Worm (Caenorhabditis elegans) whole organism, L3 larva: ENCODE data around the gene srj-26.
"Not testable (repeated sequence)": the region's sequence is repeated elsewhere in the genome, so short reads cannot be mapped to it uniquely, and the experiment has no call there.

Experiments used
- R02D3.7 ChIP-seq: fragments of 150-350 bp; optimal IDR thresholded peaks from 2 replicates; lab custom pipeline; 2014; ENCODE audit warnings: missing biosample characterization, missing genetic modification characterization
- ZK546.5 ChIP-seq: sonication (generic microtip); optimal IDR thresholded peaks from 2 replicates; lab custom pipeline; 2017; ENCODE audit warnings: missing biosample characterization, missing genetic modification characterization
- aly-2 ChIP-seq: fragments of 150-350 bp; optimal IDR thresholded peaks from 2 replicates; lab custom pipeline; 2014; ENCODE audit warnings: missing biosample characterization, missing genetic modification characterization
- ama-1 ChIP-seq: fragments of 150-350 bp; optimal IDR thresholded peaks from 2 replicates; lab custom pipeline; 2018
- ceh-16 ChIP-seq: sonication (generic microtip); optimal IDR thresholded peaks from 2 replicates; lab custom pipeline; 2017; ENCODE audit warnings: missing biosample characterization, missing genetic modification characterization
- ceh-28 ChIP-seq: fragments of 150-350 bp; optimal IDR thresholded peaks from 2 replicates; lab custom pipeline; 2014; ENCODE audit warnings: missing biosample characterization, missing genetic modification reagents, missing genetic modification characterization
- ceh-82 ChIP-seq: fragments of 150-350 bp; optimal IDR thresholded peaks from 2 replicates; lab custom pipeline; 2014; ENCODE audit warnings: missing biosample characterization, missing genetic modification characterization
- ceh-9 ChIP-seq: sonication (generic microtip); optimal IDR thresholded peaks from 2 replicates; lab custom pipeline; 2018; ENCODE audit warnings: missing biosample characterization, missing genetic modification characterization
- egl-5 ChIP-seq: fragments of 150-350 bp; optimal IDR thresholded peaks from 2 replicates; lab custom pipeline; 2017; ENCODE audit warnings: missing biosample characterization, missing genetic modification reagents, missing genetic modification characterization, inconsistent platforms
- elt-2 ChIP-seq: sonication (generic microtip); optimal IDR thresholded peaks from 2 replicates; lab custom pipeline; 2016; ENCODE audit warnings: missing genetic modification reagents, mild to moderate bottlenecking, missing genetic modification characterization, missing compliant biosample characterization
- fkh-10 ChIP-seq: sonication (generic microtip); optimal IDR thresholded peaks from 2 replicates; lab custom pipeline; 2017; ENCODE audit warnings: missing biosample characterization, missing genetic modification reagents, missing genetic modification characterization
- fkh-2 ChIP-seq: fragments of 150-350 bp; optimal IDR thresholded peaks from 2 replicates; lab custom pipeline; 2014; ENCODE audit warnings: missing biosample characterization, missing genetic modification reagents, missing genetic modification characterization
- fos-1 ChIP-seq: fragments of 150-350 bp; optimal IDR thresholded peaks from 2 replicates; lab custom pipeline; 2014; ENCODE audit warnings: missing biosample characterization, missing genetic modification characterization
- jun-1 ChIP-seq: fragments of 150-350 bp; optimal IDR thresholded peaks from 2 replicates; lab custom pipeline; 2014; ENCODE audit warnings: missing biosample characterization, missing genetic modification reagents, missing genetic modification characterization
- lin-15B ChIP-seq: fragments of 150-350 bp; optimal IDR thresholded peaks from 2 replicates; lab custom pipeline; 2014; ENCODE audit warnings: missing biosample characterization, missing genetic modification characterization
- lin-39 ChIP-seq: fragments of 150-350 bp; optimal IDR thresholded peaks from 2 replicates; lab custom pipeline; 2018; ENCODE audit warnings: missing biosample characterization, missing genetic modification reagents, missing genetic modification characterization
- mdl-1 ChIP-seq: fragments of 150-350 bp; optimal IDR thresholded peaks from 2 replicates; lab custom pipeline; 2014; ENCODE audit warnings: missing biosample characterization, missing genetic modification characterization
- mml-1 ChIP-seq: fragments of 150-350 bp; sonication (generic microtip); optimal IDR thresholded peaks from 3 replicates; lab custom pipeline; 2014; ENCODE audit warnings: missing biosample characterization, missing genetic modification characterization
- nhr-11 ChIP-seq: fragments of 150-350 bp; optimal IDR thresholded peaks from 2 replicates; lab custom pipeline; 2014; ENCODE audit warnings: missing biosample characterization, missing genetic modification characterization
- nhr-12 ChIP-seq: fragments of 150-350 bp; optimal IDR thresholded peaks from 2 replicates; lab custom pipeline; 2014; ENCODE audit warnings: missing biosample characterization, missing genetic modification characterization
- nhr-23 ChIP-seq: fragments of 150-350 bp; optimal IDR thresholded peaks from 2 replicates; lab custom pipeline; 2014; ENCODE audit warnings: missing biosample characterization, missing genetic modification reagents, missing genetic modification characterization
- nhr-25 ChIP-seq: sonication (generic microtip); optimal IDR thresholded peaks from 2 replicates; lab custom pipeline; 2017; ENCODE audit warnings: missing biosample characterization, missing genetic modification characterization
- nhr-28 ChIP-seq: fragments of 150-350 bp; optimal IDR thresholded peaks from 2 replicates; lab custom pipeline; 2014; ENCODE audit warnings: missing biosample characterization, missing genetic modification characterization
- nhr-43 ChIP-seq: sonication (generic microtip); optimal IDR thresholded peaks from 2 replicates; lab custom pipeline; 2016; ENCODE audit warnings: mild to moderate bottlenecking, missing genetic modification characterization, missing compliant biosample characterization; ENCODE audit not compliant: poor library complexity, severe bottlenecking
- nhr-67 ChIP-seq: fragments of 150-350 bp; optimal IDR thresholded peaks from 2 replicates; lab custom pipeline; 2014; ENCODE audit warnings: missing biosample characterization, missing genetic modification characterization
- nhr-76 ChIP-seq: fragments of 150-350 bp; sonication (generic microtip); optimal IDR thresholded peaks from 5 replicates; lab custom pipeline; 2014; ENCODE audit warnings: missing biosample characterization, missing genetic modification characterization
- nhr-77 ChIP-seq: fragments of 150-350 bp; optimal IDR thresholded peaks from 2 replicates; lab custom pipeline; 2014; ENCODE audit warnings: missing biosample characterization, missing genetic modification characterization
- pha-4 ChIP-seq: fragments of 150-350 bp; optimal IDR thresholded peaks from 2 replicates; lab custom pipeline; 2014; ENCODE audit warnings: missing biosample characterization, missing genetic modification reagents, missing genetic modification characterization
- pqm-1 ChIP-seq: fragments of 150-350 bp; optimal IDR thresholded peaks from 2 replicates; lab custom pipeline; 2017; ENCODE audit warnings: missing biosample characterization, missing genetic modification characterization, inconsistent platforms
- sea-2 ChIP-seq: fragments of 150-350 bp; sonication (generic microtip); optimal IDR thresholded peaks from 4 replicates; lab custom pipeline; 2014; ENCODE audit warnings: missing biosample characterization, missing genetic modification reagents, missing genetic modification characterization
- snpc-4 ChIP-seq: fragments of 150-350 bp; optimal IDR thresholded peaks from 2 replicates; lab custom pipeline; 2014; ENCODE audit warnings: missing biosample characterization, missing genetic modification characterization
- unc-39 ChIP-seq: sonication (generic microtip); optimal IDR thresholded peaks from 4 replicates; lab custom pipeline; 2017; ENCODE audit warnings: missing biosample characterization, missing genetic modification characterization
- zag-1 ChIP-seq: fragments of 150-350 bp; optimal IDR thresholded peaks from 2 replicates; lab custom pipeline; 2014; ENCODE audit warnings: missing biosample characterization, missing genetic modification characterization
- ztf-4 ChIP-seq: fragments of 150-350 bp; optimal IDR thresholded peaks from 2 replicates; lab custom pipeline; 2014; ENCODE audit warnings: missing biosample characterization, missing genetic modification characterization

The srj-26 gene

ce11 chrV:18438081-18438480 is 17.2 kb downstream of the srj-26 start, which contains the start of gene ZK262.8:
Gene ZK262.8, plus strand, starts transcription at chrV:18438381.
- TF ChIP-seq nhr-77 (no peak), jun-1 (tag; lab: Kevin White, UChicago) (no peak), ceh-28 (no peak), aly-2 (tag; lab: Kevin White, UChicago) (no peak), fkh-10 (no peak), fos-1 (tag; lab: Kevin White, UChicago) (no peak), ceh-9 (no peak), nhr-43 (tag; lab: Kevin White, UChicago) (no peak), nhr-28 (tag; lab: Kevin White, UChicago) (no peak), nhr-11 (no peak), R02D3.7 (tag; lab: Kevin White, UChicago) (no peak), nhr-25 (no peak), sea-2 (GFP tag; lab: Kevin White, UChicago) (no peak), ama-1 (lab: Kevin White, UChicago) (no peak), unc-39 (no peak), nhr-12 (no peak), mml-1 (no peak), ceh-16 (tag; lab: Kevin White, UChicago) (no peak), lin-15B (tag; lab: Kevin White, UChicago) (no peak), zag-1 (tag; lab: Kevin White, UChicago) (no peak)

ce11 chrV:18439469-18439868 is 18.6 kb downstream of the srj-26 start, which contains the start of gene ZK262.9:
Gene ZK262.9, plus strand, starts transcription at chrV:18439769.
- TF ChIP-seq nhr-11; ceh-82 (tag; lab: Kevin White, UChicago); pqm-1 (tag; lab: Kevin White, UChicago): not testable (repeated sequence)

- TF ChIP-seq fos-1 (tag; lab: Kevin White, UChicago) (no peak), nhr-25 (no peak), fkh-2 (tag; lab: Kevin White, UChicago) (no peak), mdl-1 (tag; lab: Kevin White, UChicago) (no peak), ceh-28 (no peak), zag-1 (tag; lab: Kevin White, UChicago) (no peak), ztf-4 (tag; lab: Kevin White, UChicago) (no peak), snpc-4 (no peak), jun-1 (tag; lab: Kevin White, UChicago) (no peak), fkh-10 (no peak), nhr-12 (no peak), nhr-28 (tag; lab: Kevin White, UChicago) (no peak), ceh-82 (tag; lab: Kevin White, UChicago) (no peak), ZK546.5 (tag; lab: Kevin White, UChicago) (no peak), nhr-77 (no peak)
These were observed 23.2 kb downstream of the srj-26 start, which contains the start of gene ZK228.1 for ce11 chrV:18444118-18444517. Gene ZK228.1, plus strand, starts transcription at chrV:18444418.

- TF ChIP-seq nhr-76 = no peak
- no peak for TF ChIP-seq nhr-67 (tag; lab: Kevin White, UChicago)
- no peak for TF ChIP-seq ceh-82 (tag; lab: Kevin White, UChicago)
- no peak for TF ChIP-seq elt-2 (tag; lab: Kevin White, UChicago)
- TF ChIP-seq nhr-25 = no peak
- TF ChIP-seq ceh-16 (tag; lab: Kevin White, UChicago) = no peak
- TF ChIP-seq snpc-4 = no peak
- TF ChIP-seq egl-5 (tag; lab: Kevin White, UChicago) = no peak
These were observed 35.7 kb downstream of the srj-26 start, which contains the start of gene ZK228.10 for ce11 chrV:18456574-18456973. Gene ZK228.10, plus strand, starts transcription at chrV:18456874.

- TF ChIP-seq ZK546.5 (tag; lab: Kevin White, UChicago) (no peak), nhr-23 (tag; lab: Kevin White, UChicago) (no peak), pqm-1 (tag; lab: Kevin White, UChicago) (peak; percentile 84), ama-1 (lab: Kevin White, UChicago) (no peak), lin-15B (tag; lab: Kevin White, UChicago) (no peak), nhr-28 (tag; lab: Kevin White, UChicago) (no peak), lin-39 (tag; lab: Kevin White, UChicago) (no peak), pha-4 (tag; lab: Kevin White, UChicago) (no peak), elt-2 (tag; lab: Kevin White, UChicago) (peak; percentile 97)
These were observed 40.4 kb downstream of the srj-26 start, which contains the start of gene ZK228.3 for ce11 chrV:18461200-18461728. Gene ZK228.3, minus strand, starts transcription at chrV:18461250.
